Worm (Caenorhabditis elegans) whole organism, young adult: ENCODE data around the gene mrpl-49.

ENCODE experiments used
- F10E7.11 ChIP-seq: sonication (generic microtip); optimal IDR thresholded peaks from 2 replicates; lab custom pipeline; 2017; ENCODE audit warnings: mild to moderate bottlenecking, missing genetic modification characterization, moderate library complexity, missing compliant biosample characterization
- F57A8.1 ChIP-seq: fragments of 200-800 bp; sonication (Bioruptor generic); optimal IDR thresholded peaks from 2 replicates; lab custom pipeline; 2018; ENCODE audit warnings: mild to moderate bottlenecking, missing genetic modification characterization, moderate library complexity, missing compliant biosample characterization
- lin-26 ChIP-seq: fragments of 200-800 bp; sonication (Bioruptor generic); IDR thresholded peaks from 2 replicates; pipeline ENCODE4 v1.3.6; 2022; ENCODE audit warnings: missing genetic modification reagents, missing genetic modification characterization, missing compliant biosample characterization
- mcd-1 ChIP-seq: fragments of 200-800 bp; sonication (Bioruptor generic); IDR thresholded peaks from 2 replicates; pipeline ENCODE4 v1.3.6; 2022; ENCODE audit warnings: missing genetic modification reagents, missing genetic modification characterization, missing compliant biosample characterization
- nfya-1 ChIP-seq: sonication (generic microtip); optimal IDR thresholded peaks from 2 replicates; lab custom pipeline; 2017; ENCODE audit warnings: antibody characterized with exemption, missing compliant biosample characterization, missing genetic modification characterization, borderline replicate concordance; ENCODE audit not compliant: insufficient read depth

DNA sequence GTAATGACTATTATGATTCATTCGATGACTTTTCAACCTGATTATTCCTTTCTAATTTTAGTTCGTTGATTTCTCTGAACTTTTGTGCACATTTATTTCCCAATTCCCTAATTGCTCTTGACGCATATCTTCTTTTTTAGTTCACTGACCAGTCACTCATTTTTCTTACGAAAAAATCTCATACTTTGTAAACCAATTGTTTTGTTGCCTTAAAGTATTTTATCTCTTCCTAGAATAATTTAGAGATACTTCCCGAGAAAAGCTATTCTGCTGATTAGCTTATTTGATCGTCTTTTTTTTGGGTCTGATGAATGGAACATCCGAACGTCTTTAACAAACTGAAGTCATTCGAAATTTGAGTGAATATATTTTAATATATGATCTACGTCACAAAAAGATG is 49.1 kb upstream of the mrpl-49 start:
- no peak for TF ChIP-seq F57A8.1
- TF ChIP-seq mcd-1 (GFP tag; lab: Robert Waterston, UW), result no peak
- no peak for TF ChIP-seq nfya-1 (tag; lab: Kevin White, UChicago)
- TF ChIP-seq F10E7.11 (tag; lab: Kevin White, UChicago), result no peak
- TF ChIP-seq lin-26 (GFP tag; lab: Robert Waterston, UW), result no peak
